Worm (Caenorhabditis elegans) whole organism, early embryonic: ENCODE results near the gene clx-1.

Source experiments
- ama-1 ChIP-seq: fragments of 150-350 bp; optimal IDR thresholded peaks from 2 replicates; lab custom pipeline; 2014
- flt-1 ChIP-seq: fragments of 200-800 bp; sonication (Bioruptor generic); IDR thresholded peaks from 2 replicates; pipeline ENCODE4 v1.3.6; 2022; ENCODE audit warnings: missing genetic modification characterization, missing compliant biosample characterization
- hmg-4 ChIP-seq: fragments of 200-800 bp; sonication (Bioruptor generic); optimal IDR thresholded peaks from 2 replicates; lab custom pipeline; 2018; ENCODE audit warnings: mild to moderate bottlenecking, missing genetic modification characterization, missing compliant biosample characterization
- scrt-1 ChIP-seq: fragments of 200-800 bp; sonication (Bioruptor generic); IDR thresholded peaks from 2 replicates; pipeline ENCODE4 v1.3.6; 2022; ENCODE audit warnings: missing genetic modification characterization, missing compliant biosample characterization
- sea-1 ChIP-seq: fragments of 200-800 bp; sonication (Bioruptor generic); conservative IDR thresholded peaks from 2 replicates; pipeline ENCODE4 v1.3.6; 2022; ENCODE audit warnings: missing genetic modification characterization, missing compliant biosample characterization

DNA sequence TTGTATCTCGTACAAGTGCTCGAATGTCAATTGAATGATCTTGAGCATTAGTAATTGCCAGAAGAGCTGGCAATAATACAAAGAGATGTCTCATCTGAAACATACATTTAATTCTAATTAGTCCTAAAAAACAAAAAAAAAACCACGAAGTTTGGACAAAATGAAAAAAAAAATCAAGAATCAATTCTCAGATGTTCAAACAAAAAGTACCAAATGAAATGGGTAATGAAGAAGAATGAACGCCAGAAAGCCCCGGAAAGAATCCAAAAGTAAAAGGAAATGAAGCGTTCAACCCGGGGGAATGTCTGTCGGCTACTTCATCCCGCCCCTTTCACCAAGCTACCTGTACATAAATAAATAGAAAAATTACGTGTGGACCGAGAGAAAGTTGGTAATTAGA, 16.5 kb upstream of the clx-1 start, which contains the start of gene F33D4.6:
- TF ChIP-seq hmg-4 (GFP tag; lab: Kevin White, UChicago) (no peak), sea-1 (GFP tag; lab: Robert Waterston, UW) (no peak), ama-1 (lab: Kevin White, UChicago) (no peak), flt-1 (no peak), scrt-1 (GFP tag; lab: Robert Waterston, UW) (no peak)
